Fruit fly (Drosophila melanogaster) whole organism, embryonic: ENCODE data around the gene brm.
A peak's percentile ranks its signal among the peaks of the same experiment; 100 is the strongest.

ENCODE experiments used
- Blimp-1 ChIP-seq: fragments of 200-800 bp; sonication (Bioruptor generic); optimal IDR thresholded peaks from 3 replicates; lab custom pipeline; 2018; ENCODE audit warnings: missing biosample characterization, missing genetic modification characterization, mild to moderate bottlenecking, moderate library complexity, missing genetic modification reagents
- CG10267 ChIP-seq: fragments of 200-800 bp; sonication (Bioruptor generic); optimal IDR thresholded peaks from 2 replicates; lab custom pipeline; 2018; ENCODE audit warnings: missing biosample characterization, mild to moderate bottlenecking, missing genetic modification characterization, moderate library complexity
- CG10979 ChIP-seq: fragments of 200-800 bp; sonication (Bioruptor generic); optimal IDR thresholded peaks from 2 replicates; lab custom pipeline; 2018; ENCODE audit warnings: missing biosample characterization, mild to moderate bottlenecking, missing genetic modification characterization, moderate library complexity
- CG11504 ChIP-seq: fragments of 200-800 bp; sonication (Bioruptor generic); optimal IDR thresholded peaks from 3 replicates; lab custom pipeline; 2019; ENCODE audit warnings: missing biosample characterization, mild to moderate bottlenecking, missing genetic modification characterization, moderate library complexity
- CG12219 ChIP-seq: fragments of 200-800 bp; sonication (Bioruptor generic); optimal IDR thresholded peaks from 3 replicates; lab custom pipeline; 2018; ENCODE audit warnings: missing biosample characterization, mild to moderate bottlenecking, missing genetic modification characterization
- CG12391 ChIP-seq: fragments of 200-800 bp; sonication (Bioruptor generic); optimal IDR thresholded peaks from 3 replicates; lab custom pipeline; 2018; ENCODE audit warnings: missing biosample characterization, mild to moderate bottlenecking, missing genetic modification characterization, moderate library complexity
- CG14710 ChIP-seq: fragments of 200-800 bp; sonication (Bioruptor generic); optimal IDR thresholded peaks from 3 replicates; lab custom pipeline; 2019; ENCODE audit warnings: missing biosample characterization, mild to moderate bottlenecking, missing genetic modification characterization, moderate library complexity
- CG15696 ChIP-seq: fragments of 200-800 bp; sonication (Bioruptor generic); optimal IDR thresholded peaks from 2 replicates; lab custom pipeline; 2019; ENCODE audit warnings: missing biosample characterization, mild to moderate bottlenecking, missing genetic modification characterization, moderate library complexity
- CG17361 ChIP-seq: fragments of 200-800 bp; sonication (Bioruptor generic); IDR thresholded peaks from 3 replicates; pipeline ENCODE4 v1.3.6; 2022; ENCODE audit warnings: missing biosample characterization, missing genetic modification characterization
- CG18262 ChIP-seq: fragments of 200-800 bp; optimal IDR thresholded peaks from 3 replicates; lab custom pipeline; 2019; ENCODE audit warnings: missing biosample characterization, mild to moderate bottlenecking, missing genetic modification characterization, moderate library complexity
- CG2712 ChIP-seq: fragments of 200-800 bp; optimal IDR thresholded peaks from 3 replicates; lab custom pipeline; 2019; ENCODE audit warnings: missing biosample characterization, mild to moderate bottlenecking, missing genetic modification characterization, moderate library complexity
- CG30020 ChIP-seq: fragments of 200-800 bp; optimal IDR thresholded peaks from 2 replicates; lab custom pipeline; 2019; ENCODE audit warnings: missing biosample characterization, mild to moderate bottlenecking, missing genetic modification characterization, moderate library complexity
- CG31441 ChIP-seq: fragments of 200-800 bp; sonication (Bioruptor generic); IDR thresholded peaks from 2 replicates; pipeline ENCODE4 v1.3.6; 2022; ENCODE audit warnings: missing biosample characterization, missing genetic modification characterization
- CG3407 ChIP-seq: fragments of 200-800 bp; sonication (Bioruptor generic); optimal IDR thresholded peaks from 2 replicates; lab custom pipeline; 2018; ENCODE audit warnings: missing biosample characterization, mild to moderate bottlenecking, missing genetic modification characterization
- CG4707 ChIP-seq: fragments of 200-800 bp; sonication (Bioruptor generic); optimal IDR thresholded peaks from 2 replicates; lab custom pipeline; 2018; ENCODE audit warnings: missing biosample characterization, mild to moderate bottlenecking, missing genetic modification characterization, moderate library complexity
- CG4820 ChIP-seq: fragments of 200-800 bp; sonication (Bioruptor generic); optimal IDR thresholded peaks from 3 replicates; lab custom pipeline; 2016; ENCODE audit warnings: missing biosample characterization, missing genetic modification characterization
- CG6254 ChIP-seq: fragments of 200-800 bp; sonication (Bioruptor generic); optimal IDR thresholded peaks from 3 replicates; lab custom pipeline; 2017; ENCODE audit warnings: mild to moderate bottlenecking, missing biosample characterization, missing genetic modification reagents, missing genetic modification characterization
- CG6689 ChIP-seq: fragments of 200-800 bp; sonication (Bioruptor generic); IDR thresholded peaks from 2 replicates; pipeline ENCODE4 v1.3.6; 2022; ENCODE audit warnings: missing biosample characterization, missing genetic modification characterization
- CG7556 ChIP-seq: fragments of 200-800 bp; sonication (Bioruptor generic); optimal IDR thresholded peaks from 2 replicates; lab custom pipeline; 2017; ENCODE audit warnings: missing biosample characterization, mild to moderate bottlenecking, missing genetic modification characterization
- CG7928 ChIP-seq: fragments of 200-800 bp; sonication (Bioruptor generic); optimal IDR thresholded peaks from 2 replicates; lab custom pipeline; 2017; ENCODE audit warnings: missing biosample characterization, mild to moderate bottlenecking, missing genetic modification characterization
- CG8388 ChIP-seq: fragments of 200-800 bp; sonication (Bioruptor generic); optimal IDR thresholded peaks from 2 replicates; lab custom pipeline; 2019; ENCODE audit warnings: missing biosample characterization, mild to moderate bottlenecking, missing genetic modification characterization, moderate library complexity
- CG9727 ChIP-seq: fragments of 200-800 bp; sonication (Bioruptor generic); optimal IDR thresholded peaks from 3 replicates; lab custom pipeline; 2017; ENCODE audit warnings: missing biosample characterization, mild to moderate bottlenecking, missing genetic modification characterization
- CG9797 ChIP-seq: fragments of 200-800 bp; sonication (Bioruptor generic); optimal IDR thresholded peaks from 3 replicates; lab custom pipeline; 2018; ENCODE audit warnings: missing biosample characterization, mild to moderate bottlenecking, missing genetic modification characterization
- D19A ChIP-seq: fragments of 200-800 bp; optimal IDR thresholded peaks from 3 replicates; lab custom pipeline; 2019; ENCODE audit warnings: missing biosample characterization, mild to moderate bottlenecking, missing genetic modification characterization, moderate library complexity
- Gug ChIP-seq: fragments of 200-800 bp; sonication (Bioruptor generic); IDR thresholded peaks from 4 replicates; pipeline ENCODE4 v1.3.6; 2022; ENCODE audit warnings: missing biosample characterization, missing genetic modification characterization
- Sox100B ChIP-seq: fragments of 200-800 bp; sonication (Bioruptor generic); optimal IDR thresholded peaks from 3 replicates; lab custom pipeline; 2018; ENCODE audit warnings: missing biosample characterization, mild to moderate bottlenecking, missing genetic modification characterization
- Xrp1 ChIP-seq: fragments of 200-800 bp; sonication (Bioruptor generic); IDR thresholded peaks from 2 replicates; pipeline ENCODE4 v1.3.6; 2022; ENCODE audit warnings: missing biosample characterization, missing genetic modification characterization
- YL-1 ChIP-seq: fragments of 200-800 bp; sonication (Bioruptor generic); optimal IDR thresholded peaks from 3 replicates; lab custom pipeline; 2017; ENCODE audit warnings: missing biosample characterization, mild to moderate bottlenecking, missing genetic modification characterization
- bbx ChIP-seq: fragments of 200-800 bp; sonication (Bioruptor generic); IDR thresholded peaks from 2 replicates; pipeline ENCODE4 v1.3.6; 2022; ENCODE audit warnings: missing biosample characterization, missing genetic modification characterization; ENCODE audit not compliant: partially characterized antibody
- da ChIP-seq: fragments of 200-800 bp; sonication (Bioruptor generic); optimal IDR thresholded peaks from 2 replicates; lab custom pipeline; 2016; ENCODE audit warnings: missing biosample characterization, missing genetic modification characterization
- dimm ChIP-seq: fragments of 200-800 bp; sonication (Bioruptor generic); IDR thresholded peaks from 2 replicates; pipeline ENCODE4 v1.3.6; 2022; ENCODE audit warnings: missing biosample characterization, missing genetic modification characterization
- dmrt11E ChIP-seq: fragments of 200-800 bp; sonication (Bioruptor generic); optimal IDR thresholded peaks from 3 replicates; lab custom pipeline; 2018; ENCODE audit warnings: missing biosample characterization, mild to moderate bottlenecking, missing genetic modification characterization, moderate library complexity
- dmrt99B ChIP-seq: fragments of 200-800 bp; sonication (Bioruptor generic); optimal IDR thresholded peaks from 2 replicates; lab custom pipeline; 2018; ENCODE audit warnings: missing biosample characterization, mild to moderate bottlenecking, missing genetic modification characterization, moderate library complexity
- dysf ChIP-seq: fragments of 200-800 bp; sonication (Bioruptor generic); IDR thresholded peaks from 3 replicates; pipeline ENCODE4 v1.3.6; 2022; ENCODE audit warnings: missing biosample characterization, missing genetic modification characterization
- fd96Cb ChIP-seq: fragments of 200-800 bp; sonication (Bioruptor generic); optimal IDR thresholded peaks from 2 replicates; lab custom pipeline; 2018; ENCODE audit warnings: missing biosample characterization, mild to moderate bottlenecking, missing genetic modification characterization, moderate library complexity
- gem ChIP-seq: fragments of 200-800 bp; sonication (Bioruptor generic); optimal IDR thresholded peaks from 2 replicates; lab custom pipeline; 2019; ENCODE audit warnings: missing biosample characterization, mild to moderate bottlenecking, missing genetic modification characterization, moderate library complexity
- lola ChIP-seq, 3 experiments: fragments of >200 bp in 2 of 3; fragments of 200-800 bp in 1 of 3; sonication (Bioruptor generic) in 1 of 3; optimal IDR thresholded peaks; 2 replicates each; lab custom pipeline; 2017 to 2019; ENCODE audit warnings: missing biosample characterization in 3 of 3, missing genetic modification characterization in 3 of 3, mild to moderate bottlenecking in 1 of 3, moderate library complexity in 1 of 3
- nmo ChIP-seq: fragments of 200-800 bp; sonication (Bioruptor generic); optimal IDR thresholded peaks from 2 replicates; lab custom pipeline; 2018; ENCODE audit warnings: missing biosample characterization, mild to moderate bottlenecking, missing genetic modification characterization, moderate library complexity
- pfk ChIP-seq: fragments of 200-800 bp; sonication (Bioruptor generic); optimal IDR thresholded peaks from 2 replicates; lab custom pipeline; 2018; ENCODE audit warnings: missing biosample characterization, mild to moderate bottlenecking, missing genetic modification characterization, moderate library complexity
- phol ChIP-seq: fragments of 200-800 bp; sonication (Bioruptor generic); optimal IDR thresholded peaks from 3 replicates; lab custom pipeline; 2018; ENCODE audit warnings: missing biosample characterization, mild to moderate bottlenecking, missing genetic modification characterization, moderate library complexity
- prd ChIP-seq, 3 experiments: fragments of >200 bp in 2 of 3; fragments of 200-800 bp in 1 of 3; sonication (Bioruptor generic) in 1 of 3; optimal IDR thresholded peaks in 2 of 3; IDR thresholded peaks in 1 of 3; 2 replicates in 2 of 3; 3 replicates in 1 of 3; pipeline versions ENCODE4 v1.3.6 to Lab custom; 2017 to 2022; ENCODE audit warnings: missing biosample characterization in 1 of 3, missing genetic modification characterization in 1 of 3
- row ChIP-seq: fragments of 200-800 bp; sonication (Bioruptor generic); IDR thresholded peaks from 3 replicates; pipeline ENCODE4 v1.3.6; 2022; ENCODE audit warnings: missing biosample characterization, missing genetic modification characterization
- tin ChIP-seq: fragments of 200-800 bp; sonication (Bioruptor generic); optimal IDR thresholded peaks from 3 replicates; lab custom pipeline; 2016; ENCODE audit warnings: missing biosample characterization, missing genetic modification characterization

The brm gene

DNA sequence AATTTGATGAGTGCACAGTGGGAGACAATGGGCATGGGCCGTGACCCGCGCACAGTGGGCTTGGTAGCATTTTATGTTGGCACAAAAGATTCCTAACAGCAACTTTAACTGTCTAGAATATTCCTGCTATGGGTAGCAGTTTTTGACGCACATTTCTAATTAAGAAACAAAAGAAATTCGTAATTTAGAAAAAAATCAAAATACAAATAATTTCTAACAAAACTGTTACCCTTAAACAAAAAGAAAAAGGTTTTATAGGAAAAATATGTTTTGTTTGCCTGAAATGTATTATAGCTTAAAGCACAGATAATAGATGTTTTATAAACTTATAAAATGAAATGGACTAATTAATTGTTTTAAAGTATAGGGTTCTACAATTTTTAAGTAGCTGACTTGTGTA lies 34.2 kb upstream of the brm start:
- peak; percentile 16 for TF ChIP-seq gem
- TF ChIP-seq Blimp-1 (GFP tag; lab: Kevin White, UChicago): peak; percentile 46
- no peak for TF ChIP-seq nmo
- TF ChIP-seq prd (optimal IDR thresholded peaks at IDR 0.05; lab: Kevin White, UChicago): no peak
- peak; percentile 29; the same call in 1 of the 3 replicates for TF ChIP-seq prd (GFP tag; IDR thresholded peaks at IDR 0.05; lab: Robert Waterston, UW)
- peak; percentile 29 for TF ChIP-seq D19A (tag; lab: Kevin White, UChicago)
- TF ChIP-seq bbx: no peak
- TF ChIP-seq Sox100B: peak; percentile 31
- TF ChIP-seq CG9727 (GFP tag; lab: Kevin White, UChicago): peak; percentile 23
- TF ChIP-seq row (GFP tag; lab: Robert Waterston, UW): 0 out of 3 replicates have a peak, but pooled peaks have one; percentile 24
- TF ChIP-seq CG4707 (GFP tag; lab: Kevin White, UChicago): peak; percentile 67
- TF ChIP-seq dysf (GFP tag; lab: Robert Waterston, UW): no peak
- TF ChIP-seq CG10979 (tag; lab: Kevin White, UChicago): peak; percentile 43
- no peak for TF ChIP-seq CG12219 (GFP tag; lab: Kevin White, UChicago)
- no peak for TF ChIP-seq YL-1 (GFP tag; lab: Kevin White, UChicago)
- TF ChIP-seq fd96Cb (tag; lab: Kevin White, UChicago): peak; percentile 36
- TF ChIP-seq dimm: no peak
- peak; percentile 1 for TF ChIP-seq CG8388 (GFP tag; lab: Kevin White, UChicago)
- TF ChIP-seq CG4820 (GFP tag; lab: Kevin White, UChicago): peak; percentile 40
- TF ChIP-seq CG9797 (GFP tag; lab: Kevin White, UChicago): no peak
- no peak for TF ChIP-seq CG3407 (GFP tag; lab: Kevin White, UChicago)
- peak; percentile 26 for TF ChIP-seq phol (tag; lab: Kevin White, UChicago)
- no peak for TF ChIP-seq CG30020 (tag; lab: Kevin White, UChicago)
- peak; percentile 12; the same call in 1 of the 2 replicates for TF ChIP-seq CG6689 (GFP tag; lab: Robert Waterston, UW)
- peak; percentile 54 for TF ChIP-seq CG18262 (tag; lab: Kevin White, UChicago)
- peak; percentile 11 for TF ChIP-seq dmrt99B
- 0 out of 2 replicates have a peak, but pooled peaks have one; percentile 16 for TF ChIP-seq CG31441 (GFP tag; lab: Robert Waterston, UW)
- peak; percentile 60 for TF ChIP-seq CG14710 (tag; lab: Kevin White, UChicago)
- TF ChIP-seq tin (GFP tag; lab: Kevin White, UChicago): peak; percentile 3
- peak; percentile 15 for TF ChIP-seq CG6254 (GFP tag; lab: Kevin White, UChicago)
- TF ChIP-seq lola (GFP tag; optimal IDR thresholded peaks at IDR 0.05; lab: Kevin White, UChicago): peak in 1 of 3 experiments; percentile 64
- TF ChIP-seq da (GFP tag; lab: Kevin White, UChicago): no peak
- no peak for TF ChIP-seq CG7928 (GFP tag; lab: Kevin White, UChicago)
- peak; percentile 70; the same call in 2 of the 3 replicates for TF ChIP-seq CG17361 (GFP tag; lab: Robert Waterston, UW)
- TF ChIP-seq CG10267: peak; percentile 46
- TF ChIP-seq CG12391 (tag; lab: Kevin White, UChicago): peak; percentile 14
- TF ChIP-seq CG2712 (tag; lab: Kevin White, UChicago): peak; percentile 43
- peak; percentile 14 for TF ChIP-seq CG15696 (tag; lab: Kevin White, UChicago)
- peak; percentile 15 for TF ChIP-seq CG7556 (GFP tag; lab: Kevin White, UChicago)
- 0 out of 4 replicates have a peak, but pooled peaks have one; percentile 12 for TF ChIP-seq Gug (GFP tag; lab: Robert Waterston, UW)
- peak; percentile 17 for TF ChIP-seq CG11504
- TF ChIP-seq Xrp1 (GFP tag; lab: Robert Waterston, UW): peak; percentile 36
- peak; percentile 43 for TF ChIP-seq dmrt11E (tag; lab: Kevin White, UChicago)
- TF ChIP-seq pfk (GFP tag; lab: Kevin White, UChicago): no peak
